Worm (Caenorhabditis elegans): Measurements from ENCODE around the gene T01B7.5.

DNA sequence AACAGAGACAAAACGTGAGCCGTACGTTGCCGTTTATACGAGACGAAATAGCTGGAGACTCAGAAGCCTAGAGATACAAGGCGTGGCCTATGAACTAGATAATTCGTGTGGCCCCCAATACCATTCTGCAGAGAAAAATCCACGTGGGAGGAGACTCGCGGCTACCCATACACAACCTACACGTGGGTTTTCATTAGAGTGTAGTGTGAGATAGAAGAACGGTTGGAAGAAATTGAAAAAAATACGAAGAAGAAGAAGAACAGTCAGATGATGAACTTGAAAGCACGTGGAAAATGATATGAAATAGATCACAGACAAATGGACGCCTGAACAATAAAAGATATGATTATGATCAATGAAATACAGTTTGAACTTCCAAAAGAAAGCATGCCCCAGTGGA is 48.5 kb downstream of the T01B7.5 start:
- TF ChIP-seq elt-3 (tag; optimal IDR thresholded peaks at IDR 0.05), result no peak
- no peak for TF ChIP-seq ztf-11 (tag; optimal IDR thresholded peaks at IDR 0.05)
- no peak for TF ChIP-seq drap-1 (GFP tag; optimal IDR thresholded peaks at IDR 0.05)
- TF ChIP-seq lin-13 (tag; optimal IDR thresholded peaks at IDR 0.05), result no peak
- no peak for TF ChIP-seq ceh-83 (GFP tag; optimal IDR thresholded peaks at IDR 0.05)

Measured in whole organism, mixed stage, embryonic.